Worm (Caenorhabditis elegans): ENCODE results near the gene mog-3.

The mog-3 gene

DNA sequence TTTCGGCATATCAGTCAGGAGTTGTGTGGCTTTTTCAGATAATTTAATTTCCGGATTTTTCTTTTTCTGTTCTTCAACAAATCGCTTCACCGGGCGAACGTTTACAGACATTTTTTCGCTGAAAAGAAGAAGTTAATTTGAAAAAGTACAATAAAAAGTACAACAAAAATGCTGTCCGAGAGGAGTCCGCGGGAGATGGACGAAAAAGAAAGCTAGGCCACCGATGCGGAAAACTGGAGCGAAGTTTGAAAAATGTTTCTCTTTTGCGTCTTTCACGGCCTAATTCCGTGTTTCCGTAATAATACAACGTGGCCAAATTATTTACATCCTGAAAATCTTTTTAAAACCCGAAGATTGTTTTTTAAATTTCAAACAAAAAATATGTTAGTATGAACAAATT lies 40.9 kb downstream of the mog-3 start, which contains the start of gene thoc-5 (continued):
- TF ChIP-seq nfya-1 (tag; optimal IDR thresholded peaks at IDR 0.05; ENCODE audit: borderline replicate concordance, insufficient read depth) (no peak), sdz-38 (tag; optimal IDR thresholded peaks at IDR 0.05) (no peak), F52B5.7 (tag; optimal IDR thresholded peaks at IDR 0.05) (no peak), lin-26 (GFP tag; IDR thresholded peaks at IDR 0.05) (no peak), ztf-22 (GFP tag; optimal IDR thresholded peaks at IDR 0.05) (no peak), rcor-1 (GFP tag; IDR thresholded peaks at IDR 0.05) (peak; percentile 69), F33H1.4 (GFP tag; IDR thresholded peaks at IDR 0.05) (peak; percentile 61), F10E7.11 (tag; optimal IDR thresholded peaks at IDR 0.05) (peak; percentile 38), ztf-6 (GFP tag; IDR thresholded peaks at IDR 0.05) (no peak), K12H6.12 (tag; optimal IDR thresholded peaks at IDR 0.05) (peak; percentile 63), ztf-18 (tag; optimal IDR thresholded peaks at IDR 0.05) (no peak), madf-8 (GFP tag; conservative IDR thresholded peaks at IDR 0.05) (peak; percentile 47), F57A8.1 (GFP tag; optimal IDR thresholded peaks at IDR 0.05) (no peak), unc-62 (GFP tag; optimal IDR thresholded peaks at IDR 0.05) (no peak), aptf-3 (GFP tag; IDR thresholded peaks at IDR 0.05) (no peak), chd-7 (tag; optimal IDR thresholded peaks at IDR 0.05) (no peak), nhr-27 (tag; optimal IDR thresholded peaks at IDR 0.05) (no peak), madf-10 (tag; optimal IDR thresholded peaks at IDR 0.05) (peak; percentile 32), mxl-1 (tag; optimal IDR thresholded peaks at IDR 0.05) (no peak), ztf-3 (GFP tag; optimal IDR thresholded peaks at IDR 0.05) (no peak), zim-3 (tag; optimal IDR thresholded peaks at IDR 0.05) (peak; percentile 32), tbx-9 (tag; optimal IDR thresholded peaks at IDR 0.05; ENCODE audit: borderline replicate concordance) (no peak), ceh-27 (GFP tag; optimal IDR thresholded peaks at IDR 0.05) (peak; percentile 87), attf-6 (GFP tag; IDR thresholded peaks at IDR 0.05) (no peak), K11D2.4 (GFP tag; IDR thresholded peaks at IDR 0.05) (peak; percentile 77), sptf-2 (GFP tag; optimal IDR thresholded peaks at IDR 0.05) (no peak), nhr-90 (tag; optimal IDR thresholded peaks at IDR 0.05) (no peak), ets-4 (GFP tag; optimal IDR thresholded peaks at IDR 0.05) (no peak), cebp-2 (GFP tag; IDR thresholded peaks at IDR 0.05) (no peak), lin-35 (GFP tag; optimal IDR thresholded peaks at IDR 0.05) (peak in 2 of 3 experiments; percentile 20 to 93)

Data from whole organism, young adult.